Worm (Caenorhabditis elegans): ENCODE measurements around the gene npp-16.

npp-16 gene

ce11 chrIII:11947527-11947926 is 31.8 kb downstream of the npp-16 start (continued):
- TF ChIP-seq dve-1 (tag; optimal IDR thresholded peaks at IDR 0.05; ENCODE audit: insufficient read depth), result peak; percentile 61

ce11 chrIII:11948437-11948836 is 32.7 kb downstream of the npp-16 start:
- TF ChIP-seq lsy-2 (tag; optimal IDR thresholded peaks at IDR 0.05) (no peak), ZK337.2 (GFP tag; IDR thresholded peaks at IDR 0.05) (no peak), daf-16 (GFP tag; optimal IDR thresholded peaks at IDR 0.05) (no peak), daf-16 (tag; optimal IDR thresholded peaks at IDR 0.05) (peak; percentile 26), rbr-2 (tag; optimal IDR thresholded peaks at IDR 0.05) (no peak), nhr-28 (tag; optimal IDR thresholded peaks at IDR 0.05) (peak; percentile 61)

DNA sequence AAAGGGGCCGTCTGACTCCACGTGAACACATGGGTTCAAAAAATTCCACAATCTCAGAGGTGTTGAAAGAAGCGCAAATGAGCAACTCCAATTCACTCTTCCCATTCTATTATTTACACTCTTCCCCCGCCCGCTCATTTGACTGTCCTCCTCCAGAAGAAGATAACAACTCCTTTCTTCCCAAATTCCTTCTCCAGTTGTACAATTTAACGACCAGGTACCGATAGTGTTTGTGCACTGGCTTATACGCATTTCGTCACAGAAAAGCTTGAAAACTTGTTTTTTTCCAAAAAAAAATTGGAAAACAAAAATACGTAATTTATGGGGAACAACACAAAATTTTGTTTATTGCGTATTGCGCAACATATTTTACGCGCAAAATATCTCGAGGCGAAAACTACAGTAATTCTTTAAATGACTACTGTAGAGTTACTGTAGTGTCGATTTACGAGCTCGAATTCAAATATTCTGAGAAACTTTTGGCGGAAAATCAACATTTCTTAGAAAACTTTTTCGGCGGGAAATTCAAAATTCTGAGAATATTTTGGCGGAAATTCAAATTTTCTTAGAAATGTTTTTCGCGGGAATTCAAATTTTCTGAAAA is 33.6 kb downstream of the npp-16 start:
- TF ChIP-seq ZK337.2 (GFP tag; IDR thresholded peaks at IDR 0.05), result no peak
- TF ChIP-seq fos-1 (tag; optimal IDR thresholded peaks at IDR 0.05), result no peak
- TF ChIP-seq pqm-1 (tag; optimal IDR thresholded peaks at IDR 0.05), result peak; percentile 61
- TF ChIP-seq mdl-1 (tag; optimal IDR thresholded peaks at IDR 0.05), result no peak
- TF ChIP-seq daf-16 (GFP tag; optimal IDR thresholded peaks at IDR 0.05), result no peak
- TF ChIP-seq daf-16 (tag; optimal IDR thresholded peaks at IDR 0.05), result peak; percentile 79
- peak; percentile 57 for TF ChIP-seq nhr-28 (tag; optimal IDR thresholded peaks at IDR 0.05)
- no peak for TF ChIP-seq unc-130 (GFP tag; optimal IDR thresholded peaks at IDR 0.05)
- TF ChIP-seq nhr-25 (tag; optimal IDR thresholded peaks at IDR 0.05; ENCODE audit: borderline replicate concordance, insufficient read depth), result no peak
- no peak for TF ChIP-seq rbr-2 (tag; optimal IDR thresholded peaks at IDR 0.05)
- no peak for TF ChIP-seq lin-1 (GFP tag; IDR thresholded peaks at IDR 0.05)
- no peak for TF ChIP-seq snpc-1.2 (GFP tag; IDR thresholded peaks at IDR 0.05)
- no peak for TF ChIP-seq dpl-1 (GFP tag; optimal IDR thresholded peaks at IDR 0.05)
- TF ChIP-seq mdt-29 (GFP tag; IDR thresholded peaks at IDR 0.05), result no peak
- TF ChIP-seq arid-1 (GFP tag; conservative IDR thresholded peaks at IDR 0.05), result no peak
- TF ChIP-seq aha-1 (tag), result no peak
- TF ChIP-seq tag-97 (GFP tag; IDR thresholded peaks at IDR 0.05), result no peak
- no peak for TF ChIP-seq Y48G9A.11 (GFP tag; IDR thresholded peaks at IDR 0.05)
- TF ChIP-seq hlh-11 (tag; optimal IDR thresholded peaks at IDR 0.05), result peak; percentile 1
- no peak for TF ChIP-seq dve-1 (tag; optimal IDR thresholded peaks at IDR 0.05; ENCODE audit: insufficient read depth)
- TF ChIP-seq jun-1 (tag; optimal IDR thresholded peaks at IDR 0.05), result no peak
- TF ChIP-seq dmd-9 (GFP tag; IDR thresholded peaks at IDR 0.05), result no peak
- TF ChIP-seq T26A8.4 (GFP tag; IDR thresholded peaks at IDR 0.05), result no peak
- TF ChIP-seq zfp-2 (tag; optimal IDR thresholded peaks at IDR 0.05), result no peak
- no peak for TF ChIP-seq D1046.2 (GFP tag; IDR thresholded peaks at IDR 0.05)
- TF ChIP-seq lin-29 (GFP tag; IDR thresholded peaks at IDR 0.05), result no peak
- peak in 1 of 2 experiments; percentile 62 for TF ChIP-seq unc-62 (GFP tag; optimal IDR thresholded peaks at IDR 0.05 in 1 of 2)
- TF ChIP-seq unc-62 (tag; optimal IDR thresholded peaks at IDR 0.05), result no peak
- no peak for TF ChIP-seq Y5F2A.4 (GFP tag; optimal IDR thresholded peaks at IDR 0.05)
- TF ChIP-seq php-3 (GFP tag; IDR thresholded peaks at IDR 0.05), result no peak
- TF ChIP-seq T20F7.1 (GFP tag; optimal IDR thresholded peaks at IDR 0.05), result no peak
- no peak for TF ChIP-seq vab-7 (GFP tag; IDR thresholded peaks at IDR 0.05)

DNA sequence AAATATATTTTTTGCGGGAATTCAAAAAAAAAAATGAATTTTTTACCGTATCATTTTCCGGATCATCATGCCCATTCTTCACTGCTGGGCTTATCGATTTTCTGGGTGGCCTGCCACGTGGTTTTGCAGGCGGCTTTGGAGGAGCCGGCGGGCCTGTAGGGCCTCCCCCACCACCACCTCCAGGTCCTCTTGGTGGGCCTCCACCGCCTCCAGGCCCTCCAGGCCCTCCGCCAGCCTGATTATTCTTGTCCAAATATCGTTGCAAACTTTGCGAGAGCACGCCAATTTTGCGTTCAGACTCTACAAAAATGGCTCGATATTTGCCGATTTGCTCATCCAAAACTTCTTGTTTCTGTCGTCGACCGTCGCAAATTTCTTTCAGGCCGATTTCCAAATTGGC is 35.4 kb downstream of the npp-16 start:
- TF ChIP-seq daf-16 (GFP tag; optimal IDR thresholded peaks at IDR 0.05) (no peak), daf-16 (tag; optimal IDR thresholded peaks at IDR 0.05) (no peak), lin-29 (GFP tag; IDR thresholded peaks at IDR 0.05) (no peak), set-16 (GFP tag; IDR thresholded peaks at IDR 0.05) (peak; percentile 92), hlh-11 (tag; optimal IDR thresholded peaks at IDR 0.05) (no peak), jun-1 (tag; optimal IDR thresholded peaks at IDR 0.05) (no peak)
